Worm (Caenorhabditis elegans) whole organism, L4 larva: ENCODE results near the gene arrd-25.
A peak's percentile ranks its signal among the peaks of the same experiment; 100 is the strongest.

Experiments
- daf-19 ChIP-seq: fragments of 200-800 bp; sonication (Bioruptor generic); conservative IDR thresholded peaks from 2 replicates; pipeline ENCODE4 v1.3.6; 2022; ENCODE audit warnings: missing genetic modification characterization, missing compliant biosample characterization
- madf-5 ChIP-seq, 2 experiments: fragments of 200-800 bp; sonication (Bioruptor generic); IDR thresholded peaks; 2 replicates each; pipeline ENCODE4 v1.3.6; 2022; ENCODE audit warnings: missing compliant biosample characterization in 2 of 2, missing genetic modification characterization in 2 of 2
- mep-1 ChIP-seq: fragments of 150-350 bp; sonication (generic microtip); optimal IDR thresholded peaks from 3 replicates; lab custom pipeline; 2014; ENCODE audit warnings: missing biosample characterization, missing genetic modification characterization
- nhr-237 ChIP-seq: sonication (generic microtip); optimal IDR thresholded peaks from 2 replicates; lab custom pipeline; 2017; ENCODE audit warnings: missing biosample characterization, missing genetic modification characterization
- nhr-6 ChIP-seq: fragments of 150-350 bp; optimal IDR thresholded peaks from 2 replicates; lab custom pipeline; 2014; ENCODE audit warnings: missing biosample characterization, missing genetic modification characterization
- pha-4 ChIP-seq, 2 experiments: fragments of 150-350 bp in 1 of 2; fragments of 200-800 bp in 1 of 2; sonication (Bioruptor generic) in 1 of 2; IDR thresholded peaks in 1 of 2; optimal IDR thresholded peaks in 1 of 2; 2 replicates each; pipeline versions ENCODE4 v1.3.6 to Lab custom; 2014 to 2022; ENCODE audit warnings: missing genetic modification characterization in 2 of 2, missing genetic modification reagents in 2 of 2, missing biosample characterization in 1 of 2, missing compliant biosample characterization in 1 of 2
- spr-3 ChIP-seq: fragments of 200-800 bp; sonication (Bioruptor generic); optimal IDR thresholded peaks from 2 replicates; lab custom pipeline; 2018; ENCODE audit warnings: mild to moderate bottlenecking, missing genetic modification characterization, missing compliant biosample characterization
- unc-62 ChIP-seq, 3 experiments: fragments of 150-350 bp in 1 of 3; sonication (generic microtip); optimal IDR thresholded peaks in 2 of 3; peaks in 1 of 3; 1 replicate in 1 of 3; 2 replicates in 2 of 3; lab custom pipeline; 2014 to 2017; ENCODE audit warnings: missing biosample characterization in 3 of 3, missing genetic modification characterization in 3 of 3, missing genetic modification reagents in 3 of 3, missing genotype in 1 of 3
- ztf-11 ChIP-seq: fragments of 150-350 bp; optimal IDR thresholded peaks from 2 replicates; lab custom pipeline; 2014; ENCODE audit warnings: missing biosample characterization, missing genetic modification characterization

DNA sequence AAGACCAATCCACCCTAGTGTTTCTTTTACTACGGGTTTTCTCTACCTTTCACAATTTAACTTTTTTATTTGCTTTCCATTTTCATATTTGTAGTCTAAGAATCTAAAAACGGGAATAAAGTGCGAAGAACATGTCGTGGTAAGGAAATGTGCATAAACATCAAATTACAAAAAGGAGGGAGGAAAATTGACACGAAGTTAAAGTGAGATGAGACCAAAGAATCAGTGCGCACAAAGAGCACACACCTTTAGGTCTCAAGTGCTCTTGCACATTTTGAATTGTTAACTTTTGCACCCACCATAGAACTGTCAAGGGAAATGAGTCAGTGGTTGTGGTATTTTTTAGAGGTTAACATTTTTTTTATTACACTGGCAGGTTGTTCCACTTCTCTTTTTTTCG is 3.1 kb upstream of the arrd-25 start:
- TF ChIP-seq ztf-11 (tag; lab: Kevin White, UChicago): no peak
- TF ChIP-seq nhr-6 (tag; lab: Kevin White, UChicago): no peak
- no peak for TF ChIP-seq nhr-237
- TF ChIP-seq madf-5 (GFP tag; IDR thresholded peaks at IDR 0.05; lab: Robert Waterston, UW): no peak
- TF ChIP-seq unc-62 (GFP tag; optimal IDR thresholded peaks at IDR 0.05 in 1 of 2; lab: Kevin White, UChicago): peak in 1 of 2 experiments; percentile 20
- TF ChIP-seq unc-62 (tag; optimal IDR thresholded peaks at IDR 0.05; lab: Kevin White, UChicago): no peak
- no peak for TF ChIP-seq pha-4 (GFP tag; IDR thresholded peaks at IDR 0.05; lab: Robert Waterston, UW)
- peak; percentile 46 for TF ChIP-seq pha-4 (tag; optimal IDR thresholded peaks at IDR 0.05; lab: Kevin White, UChicago)
- TF ChIP-seq mep-1 (tag; lab: Kevin White, UChicago): no peak
- TF ChIP-seq spr-3 (GFP tag; lab: Kevin White, UChicago): no peak
- TF ChIP-seq daf-19 (GFP tag; lab: Robert Waterston, UW): no peak
